Worm (Caenorhabditis elegans) whole organism, L1 larva: Measurements from ENCODE around the gene srsx-30.

ENCODE experiments used
- C34B4.2 ChIP-seq: sonication (generic microtip); optimal IDR thresholded peaks from 2 replicates; lab custom pipeline; 2017; ENCODE audit warnings: mild to moderate bottlenecking, missing genetic modification characterization, missing compliant biosample characterization
- Y116A8C.19 ChIP-seq: sonication (generic microtip); optimal IDR thresholded peaks from 2 replicates; lab custom pipeline; 2016; ENCODE audit warnings: missing compliant biosample characterization, missing genetic modification characterization, borderline replicate concordance
- dpl-1 ChIP-seq, 3 experiments: fragments of 150-350 bp in 2 of 3; sonication (generic microtip) in 1 of 3; optimal IDR thresholded peaks; 2 replicates each; lab custom pipeline; 2014 to 2017; ENCODE audit warnings: missing biosample characterization in 3 of 3, missing genetic modification characterization in 3 of 3, missing genetic modification reagents in 3 of 3
- dsc-1 ChIP-seq: sonication (generic microtip); optimal IDR thresholded peaks from 2 replicates; lab custom pipeline; 2016; ENCODE audit warnings: mild to moderate bottlenecking, missing genetic modification characterization, missing compliant biosample characterization
- elt-3 ChIP-seq, 6 experiments: fragments of 150-350 bp in 1 of 6; sonication (generic microtip); optimal IDR thresholded peaks; 2 replicates each; lab custom pipeline; 2017 to 2018; ENCODE audit warnings: missing biosample characterization in 6 of 6, missing genetic modification characterization in 6 of 6, inconsistent platforms in 1 of 6
- ets-5 ChIP-seq: fragments of 200-800 bp; sonication (Bioruptor generic); IDR thresholded peaks from 2 replicates; pipeline ENCODE4 v1.3.6; 2022; ENCODE audit warnings: missing genetic modification characterization, missing compliant biosample characterization
- fkh-4 ChIP-seq: sonication (generic microtip); optimal IDR thresholded peaks from 2 replicates; lab custom pipeline; 2016; ENCODE audit warnings: missing compliant biosample characterization, missing genetic modification characterization, borderline replicate concordance
- hlh-4 ChIP-seq: sonication (generic microtip); optimal IDR thresholded peaks from 2 replicates; lab custom pipeline; 2016; ENCODE audit warnings: mild to moderate bottlenecking, missing genetic modification characterization, missing compliant biosample characterization
- lir-3 ChIP-seq: sonication (generic microtip); optimal IDR thresholded peaks from 2 replicates; lab custom pipeline; 2016; ENCODE audit warnings: mild to moderate bottlenecking, missing genetic modification characterization, moderate library complexity, missing compliant biosample characterization; ENCODE audit not compliant: poor library complexity
- lsy-2 ChIP-seq, 2 experiments: fragments of 150-350 bp; optimal IDR thresholded peaks; 2 replicates each; lab custom pipeline; 2014; ENCODE audit warnings: missing biosample characterization in 2 of 2, missing genetic modification characterization in 2 of 2
- mef-2 ChIP-seq: fragments of 150-350 bp; optimal IDR thresholded peaks from 2 replicates; lab custom pipeline; 2014; ENCODE audit warnings: missing biosample characterization, missing genetic modification characterization
- mep-1 ChIP-seq: fragments of 150-350 bp; optimal IDR thresholded peaks from 2 replicates; lab custom pipeline; 2014; ENCODE audit warnings: missing biosample characterization, missing genetic modification characterization
- nhr-19 ChIP-seq: fragments of 200-800 bp; sonication (Bioruptor generic); conservative IDR thresholded peaks from 2 replicates; pipeline ENCODE4 v1.3.6; 2022; ENCODE audit warnings: missing genetic modification characterization, missing compliant biosample characterization
- nhr-77 ChIP-seq: fragments of 150-350 bp; optimal IDR thresholded peaks from 2 replicates; lab custom pipeline; 2014; ENCODE audit warnings: missing biosample characterization, missing genetic modification characterization
- nhr-84 ChIP-seq: sonication (generic microtip); optimal IDR thresholded peaks from 2 replicates; lab custom pipeline; 2017; ENCODE audit warnings: missing biosample characterization, missing genetic modification characterization
- sox-4 ChIP-seq: sonication (generic microtip); optimal IDR thresholded peaks from 2 replicates; lab custom pipeline; 2016; ENCODE audit warnings: missing genetic modification characterization, missing compliant biosample characterization
- sup-37 ChIP-seq: fragments of 200-800 bp; sonication (Bioruptor generic); optimal IDR thresholded peaks from 2 replicates; lab custom pipeline; 2018; ENCODE audit warnings: mild to moderate bottlenecking, missing genetic modification characterization, missing compliant biosample characterization

Gene srsx-30

ce11 chrV:10205483-10205882 lies 46.9 kb downstream of the srsx-30 start, which contains the start of gene ZK856.16:
Gene ZK856.16 (minus strand): TSS chrV:10205583.
- TF ChIP-seq nhr-19 (GFP tag; lab: Robert Waterston, UW) (no peak), Y116A8C.19 (tag; lab: Kevin White, UChicago) (no peak), nhr-84 (tag; lab: Kevin White, UChicago) (no peak), elt-3 (tag; optimal IDR thresholded peaks at IDR 0.05; lab: Kevin White, UChicago) (no peak), ets-5 (GFP tag; lab: Robert Waterston, UW) (no peak), sox-4 (tag; lab: Kevin White, UChicago) (no peak), dsc-1 (tag; lab: Kevin White, UChicago) (no peak), nhr-77 (tag; lab: Kevin White, UChicago) (no peak), hlh-4 (tag; lab: Kevin White, UChicago) (no peak), fkh-4 (tag; lab: Kevin White, UChicago) (no peak)

ce11 chrV:10206502-10206901 lies 47.9 kb downstream of the srsx-30 start, which contains the start of gene rpc-25:
Gene rpc-25 (minus strand): TSS chrV:10206602.
- no peak for TF ChIP-seq mep-1 (tag; lab: Kevin White, UChicago)
- TF ChIP-seq lsy-2 (tag; optimal IDR thresholded peaks at IDR 0.05; lab: Kevin White, UChicago), result no peak
- TF ChIP-seq sup-37 (GFP tag; lab: Kevin White, UChicago), result no peak
- no peak for TF ChIP-seq mef-2
- TF ChIP-seq lir-3, result no peak
- TF ChIP-seq nhr-19 (GFP tag; lab: Robert Waterston, UW), result no peak
- no peak for TF ChIP-seq C34B4.2
- no peak for TF ChIP-seq dpl-1 (GFP tag; optimal IDR thresholded peaks at IDR 0.05; lab: Kevin White, UChicago)

- TF ChIP-seq nhr-84 (tag; lab: Kevin White, UChicago), result no peak
- TF ChIP-seq mep-1 (tag; lab: Kevin White, UChicago), result no peak
Observed at ce11 chrV:10210244-10210643, 51.6 kb downstream of the srsx-30 start, which contains the start of gene tftc-3. Gene tftc-3 (minus strand): TSS chrV:10210344.
